Fruit fly (Drosophila melanogaster): Measurements from ENCODE around the gene CG16903.

DNA sequence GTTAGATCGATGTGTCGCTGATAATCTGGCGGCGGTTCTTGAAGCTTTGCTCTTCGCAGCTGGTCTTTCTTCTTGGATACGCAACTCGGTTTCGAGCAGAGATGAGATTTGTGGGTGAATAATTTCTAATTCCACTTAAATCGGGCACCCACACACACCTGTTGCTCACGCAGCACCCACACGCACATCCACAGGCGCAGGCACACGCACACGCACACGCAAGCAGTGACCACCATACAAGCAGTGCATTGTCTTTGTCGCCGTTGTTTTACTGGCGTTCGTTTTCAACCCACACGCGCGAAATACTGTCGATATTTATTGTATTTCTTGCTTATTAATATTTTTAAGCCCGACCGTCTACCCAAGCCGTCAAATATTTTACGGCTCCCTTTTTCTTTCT is 16.1 kb upstream of the CG16903 start:
- TF ChIP-seq CG5204 (GFP tag; optimal IDR thresholded peaks at IDR 0.05) (no peak), CG33017 (tag; optimal IDR thresholded peaks at IDR 0.05) (no peak), Mnt (GFP tag; optimal IDR thresholded peaks at IDR 0.05) (no peak), Crg-1 (GFP tag; optimal IDR thresholded peaks at IDR 0.05) (no peak), CG7045 (GFP tag; optimal IDR thresholded peaks at IDR 0.05) (no peak), Clk (GFP tag; optimal IDR thresholded peaks at IDR 0.05) (no peak), cic (GFP tag; optimal IDR thresholded peaks at IDR 0.05) (no peak), Hr96 (GFP tag; optimal IDR thresholded peaks at IDR 0.05) (no peak), CG14711 (tag; optimal IDR thresholded peaks at IDR 0.05) (no peak), CG11617 (GFP tag; optimal IDR thresholded peaks at IDR 0.05) (no peak), tj (GFP tag; optimal IDR thresholded peaks at IDR 0.05) (no peak), CG7101 (tag; optimal IDR thresholded peaks at IDR 0.05) (no peak), CG12768 (GFP tag; optimal IDR thresholded peaks at IDR 0.05) (no peak), toe (GFP tag; optimal IDR thresholded peaks at IDR 0.05) (no peak)

Data from whole organism, adult.